Fruit fly (Drosophila melanogaster) whole organism, embryonic: ENCODE measurements around the gene ssh.

Experiments
- CG11247 ChIP-seq: fragments of 200-800 bp; sonication (Bioruptor generic); IDR thresholded peaks from 2 replicates; pipeline ENCODE4 v1.3.6; 2022; ENCODE audit warnings: missing biosample characterization, missing genetic modification characterization
- CG12769 ChIP-seq: fragments of 200-800 bp; sonication (Bioruptor generic); optimal IDR thresholded peaks from 2 replicates; lab custom pipeline; 2019; ENCODE audit warnings: missing biosample characterization, mild to moderate bottlenecking, missing genetic modification characterization, moderate library complexity
- CG13296 ChIP-seq: fragments of 200-800 bp; sonication (Bioruptor generic); optimal IDR thresholded peaks from 3 replicates; lab custom pipeline; 2018; ENCODE audit warnings: missing biosample characterization, mild to moderate bottlenecking, missing genetic modification characterization
- CG15073 ChIP-seq: fragments of 200-800 bp; sonication (Bioruptor generic); optimal IDR thresholded peaks from 2 replicates; lab custom pipeline; 2016; ENCODE audit warnings: missing biosample characterization, missing genetic modification characterization
- CG2202 ChIP-seq: fragments of 200-800 bp; sonication (Bioruptor generic); optimal IDR thresholded peaks from 2 replicates; lab custom pipeline; 2018; ENCODE audit warnings: missing biosample characterization, mild to moderate bottlenecking, missing genetic modification characterization
- CG2875 ChIP-seq: fragments of 200-800 bp; sonication (Bioruptor generic); optimal IDR thresholded peaks from 2 replicates; lab custom pipeline; 2017; ENCODE audit warnings: missing biosample characterization, mild to moderate bottlenecking, missing genetic modification characterization, missing genetic modification reagents
- CG32532 ChIP-seq: fragments of 200-800 bp; sonication (Bioruptor generic); IDR thresholded peaks from 2 replicates; pipeline ENCODE4 v1.3.6; 2022; ENCODE audit warnings: missing biosample characterization, missing genetic modification characterization
- CG3838 ChIP-seq: fragments of 200-800 bp; sonication (Bioruptor generic); optimal IDR thresholded peaks from 3 replicates; lab custom pipeline; 2016; ENCODE audit warnings: missing biosample characterization, missing genetic modification characterization
- CG4328 ChIP-seq: fragments of 200-800 bp; sonication (Bioruptor generic); optimal IDR thresholded peaks from 3 replicates; lab custom pipeline; 2017; ENCODE audit warnings: missing biosample characterization, missing genetic modification reagents, missing genetic modification characterization
- CG4617 ChIP-seq: fragments of 200-800 bp; sonication (Bioruptor generic); optimal IDR thresholded peaks from 3 replicates; lab custom pipeline; 2016; ENCODE audit warnings: missing biosample characterization, missing genetic modification characterization, borderline replicate concordance
- CG6689 ChIP-seq: fragments of 200-800 bp; sonication (Bioruptor generic); IDR thresholded peaks from 2 replicates; pipeline ENCODE4 v1.3.6; 2022; ENCODE audit warnings: missing biosample characterization, missing genetic modification characterization
- CG6854 ChIP-seq: fragments of 200-800 bp; sonication (Bioruptor generic); optimal IDR thresholded peaks from 3 replicates; lab custom pipeline; 2017; ENCODE audit warnings: missing biosample characterization, mild to moderate bottlenecking, missing genetic modification characterization
- CG7928 ChIP-seq: fragments of 200-800 bp; sonication (Bioruptor generic); optimal IDR thresholded peaks from 2 replicates; lab custom pipeline; 2017; ENCODE audit warnings: missing biosample characterization, mild to moderate bottlenecking, missing genetic modification characterization
- CG9727 ChIP-seq: fragments of 200-800 bp; sonication (Bioruptor generic); optimal IDR thresholded peaks from 3 replicates; lab custom pipeline; 2017; ENCODE audit warnings: missing biosample characterization, mild to moderate bottlenecking, missing genetic modification characterization
- Ets97D ChIP-seq: fragments of 200-800 bp; sonication (Bioruptor generic); optimal IDR thresholded peaks from 3 replicates; lab custom pipeline; 2016; ENCODE audit warnings: missing biosample characterization, missing genetic modification characterization
- Gug ChIP-seq: fragments of 200-800 bp; sonication (Bioruptor generic); IDR thresholded peaks from 4 replicates; pipeline ENCODE4 v1.3.6; 2022; ENCODE audit warnings: missing biosample characterization, missing genetic modification characterization
- Kr ChIP-seq: fragments of 200-800 bp; sonication (Bioruptor generic); optimal IDR thresholded peaks from 2 replicates; lab custom pipeline; 2017; ENCODE audit warnings: missing biosample characterization, mild to moderate bottlenecking, missing genetic modification characterization
- MBD-R2 ChIP-seq: fragments of 200-800 bp; sonication (Bioruptor generic); IDR thresholded peaks from 2 replicates; pipeline ENCODE4 v1.3.6; 2022; ENCODE audit warnings: missing biosample characterization, missing genetic modification characterization
- Neu2 ChIP-seq: fragments of 200-800 bp; sonication (Bioruptor generic); optimal IDR thresholded peaks from 3 replicates; lab custom pipeline; 2016; ENCODE audit warnings: missing biosample characterization, missing genetic modification characterization, borderline replicate concordance
- Oli ChIP-seq: fragments of 200-800 bp; sonication (Bioruptor generic); optimal IDR thresholded peaks from 2 replicates; lab custom pipeline; 2018; ENCODE audit warnings: missing biosample characterization, mild to moderate bottlenecking, missing genetic modification characterization, moderate library complexity
- Ptx1 ChIP-seq: fragments of 200-800 bp; sonication (Bioruptor generic); IDR thresholded peaks from 2 replicates; pipeline ENCODE4 v1.3.6; 2022; ENCODE audit warnings: missing biosample characterization, missing genetic modification characterization
- Rx ChIP-seq: fragments of 200-800 bp; sonication (Bioruptor generic); IDR thresholded peaks from 2 replicates; pipeline ENCODE4 v1.3.6; 2022; ENCODE audit warnings: missing biosample characterization, missing genetic modification characterization
- Trl ChIP-seq, 3 experiments: fragments of >200 bp in 2 of 3; fragments of 200-800 bp in 1 of 3; sonication (Bioruptor generic) in 1 of 3; optimal IDR thresholded peaks; 2 replicates in 1 of 3; 3 replicates in 2 of 3; lab custom pipeline; 2016 to 2017; ENCODE audit warnings: missing biosample characterization in 1 of 3, missing genetic modification characterization in 1 of 3
- Xrp1 ChIP-seq: fragments of 200-800 bp; sonication (Bioruptor generic); IDR thresholded peaks from 2 replicates; pipeline ENCODE4 v1.3.6; 2022; ENCODE audit warnings: missing biosample characterization, missing genetic modification characterization
- chif ChIP-seq, 2 experiments: fragments of 200-800 bp; sonication (Bioruptor generic); optimal IDR thresholded peaks; 3 replicates each; lab custom pipeline; 2016; ENCODE audit warnings: missing biosample characterization in 2 of 2, missing genetic modification characterization in 2 of 2
- croc ChIP-seq: fragments of 200-800 bp; sonication (Bioruptor generic); conservative IDR thresholded peaks from 3 replicates; pipeline ENCODE4 v1.3.6; 2022; ENCODE audit warnings: missing biosample characterization, missing genetic modification characterization
- dmrt99B ChIP-seq: fragments of 200-800 bp; sonication (Bioruptor generic); optimal IDR thresholded peaks from 2 replicates; lab custom pipeline; 2018; ENCODE audit warnings: missing biosample characterization, mild to moderate bottlenecking, missing genetic modification characterization, moderate library complexity
- fd64A ChIP-seq: fragments of 200-800 bp; sonication (Bioruptor generic); optimal IDR thresholded peaks from 3 replicates; lab custom pipeline; 2018; ENCODE audit warnings: missing biosample characterization, mild to moderate bottlenecking, missing genetic modification characterization
- gsb ChIP-seq: fragments of 200-800 bp; sonication (Bioruptor generic); IDR thresholded peaks from 2 replicates; pipeline ENCODE4 v1.3.6; 2022; ENCODE audit warnings: missing biosample characterization, missing genetic modification characterization
- her ChIP-seq: fragments of 200-800 bp; sonication (Bioruptor generic); optimal IDR thresholded peaks from 2 replicates; lab custom pipeline; 2016; ENCODE audit warnings: missing biosample characterization, missing genetic modification characterization
- hth ChIP-seq: fragments of >200 bp; optimal IDR thresholded peaks from 2 replicates; lab custom pipeline; 2017; ENCODE audit warnings: inconsistent platforms
- kni ChIP-seq: fragments of 200-800 bp; sonication (Bioruptor generic); optimal IDR thresholded peaks from 3 replicates; lab custom pipeline; 2017; ENCODE audit warnings: mild to moderate bottlenecking, missing biosample characterization, missing genetic modification reagents, missing genetic modification characterization
- lola ChIP-seq, 3 experiments: fragments of >200 bp in 2 of 3; fragments of 200-800 bp in 1 of 3; sonication (Bioruptor generic) in 1 of 3; optimal IDR thresholded peaks; 2 replicates each; lab custom pipeline; 2017 to 2019; ENCODE audit warnings: missing biosample characterization in 3 of 3, missing genetic modification characterization in 3 of 3, mild to moderate bottlenecking in 1 of 3, moderate library complexity in 1 of 3
- pan ChIP-seq, 4 experiments: fragments of >200 bp in 3 of 4; fragments of 200-800 bp in 1 of 4; sonication (Bioruptor generic) in 1 of 4; optimal IDR thresholded peaks in 3 of 4; IDR thresholded peaks in 1 of 4; 2 replicates each; pipeline versions ENCODE4 v1.3.6 to Lab custom; 2017 to 2022; ENCODE audit warnings: missing biosample characterization in 2 of 4, missing genetic modification characterization in 2 of 4, mixed read lengths in 1 of 4
- sima ChIP-seq: fragments of 200-800 bp; sonication (Bioruptor generic); optimal IDR thresholded peaks from 2 replicates; lab custom pipeline; 2016; ENCODE audit warnings: missing biosample characterization, missing genetic modification characterization
- tin ChIP-seq: fragments of 200-800 bp; sonication (Bioruptor generic); optimal IDR thresholded peaks from 3 replicates; lab custom pipeline; 2016; ENCODE audit warnings: missing biosample characterization, missing genetic modification characterization
- zfh1 ChIP-seq: fragments of 200-800 bp; sonication (Bioruptor generic); IDR thresholded peaks from 3 replicates; pipeline ENCODE4 v1.3.6; 2022; ENCODE audit warnings: missing biosample characterization, missing genetic modification characterization
- zfh2 ChIP-seq: fragments of 200-800 bp; sonication (Bioruptor generic); optimal IDR thresholded peaks from 2 replicates; lab custom pipeline; 2016; ENCODE audit warnings: missing biosample characterization, missing genetic modification characterization

ssh gene

dm6 chr3R:24905959-24906634 lies 38.7 kb downstream of the ssh start, which contains the start of gene CG13643 (continued):
- TF ChIP-seq CG7928 (GFP tag; lab: Kevin White, UChicago) = no peak
- no peak for TF ChIP-seq zfh2
- TF ChIP-seq Rx = no peak
- no peak for TF ChIP-seq CG6854
- TF ChIP-seq Xrp1 (GFP tag; lab: Robert Waterston, UW) = no peak
- TF ChIP-seq MBD-R2 (GFP tag; lab: Robert Waterston, UW) = no peak
- TF ChIP-seq her = no peak
- no peak for TF ChIP-seq croc (GFP tag; lab: Robert Waterston, UW)
- no peak for TF ChIP-seq hth (lab: Kevin White, UChicago)
- TF ChIP-seq kni (GFP tag; lab: Kevin White, UChicago) = no peak
- no peak for TF ChIP-seq Trl (optimal IDR thresholded peaks at IDR 0.05; lab: Kevin White, UChicago)
- TF ChIP-seq Trl (GFP tag; optimal IDR thresholded peaks at IDR 0.05; lab: Kevin White, UChicago) = no peak
- no peak for TF ChIP-seq lola (GFP tag; optimal IDR thresholded peaks at IDR 0.05; lab: Kevin White, UChicago)
- no peak for TF ChIP-seq Ptx1 (GFP tag; lab: Robert Waterston, UW)
- TF ChIP-seq Ets97D (GFP tag; lab: Kevin White, UChicago) = no peak
- no peak for TF ChIP-seq Kr (GFP tag; lab: Kevin White, UChicago)
- TF ChIP-seq Neu2 (GFP tag; lab: Kevin White, UChicago) = no peak
- no peak for TF ChIP-seq Gug (GFP tag; lab: Robert Waterston, UW)
- peak; percentile 33 for TF ChIP-seq Oli (tag; lab: Kevin White, UChicago)
- no peak for TF ChIP-seq fd64A (GFP tag; lab: Kevin White, UChicago)
- no peak for TF ChIP-seq sima (GFP tag; lab: Kevin White, UChicago)
- TF ChIP-seq CG6689 = 0 out of 2 replicates have a peak, but pooled peaks have one; percentile 13
- no peak for TF ChIP-seq dmrt99B (tag; lab: Kevin White, UChicago)
- no peak for TF ChIP-seq CG11247
- no peak for TF ChIP-seq CG2202 (tag; lab: Kevin White, UChicago)
- no peak for TF ChIP-seq CG3838 (GFP tag; lab: Kevin White, UChicago)
- no peak for TF ChIP-seq tin (GFP tag; lab: Kevin White, UChicago)
- TF ChIP-seq gsb = no peak
- no peak for TF ChIP-seq zfh1
- no peak for TF ChIP-seq pan (optimal IDR thresholded peaks at IDR 0.05; lab: Kevin White, UChicago)
- no peak for TF ChIP-seq pan (GFP tag; optimal IDR thresholded peaks at IDR 0.05 in 1 of 2, IDR thresholded peaks at IDR 0.05 in 1 of 2)
- no peak for TF ChIP-seq CG12769
- no peak for TF ChIP-seq CG13296
- no peak for TF ChIP-seq CG15073
- TF ChIP-seq chif (GFP tag; optimal IDR thresholded peaks at IDR 0.05; lab: Kevin White, UChicago) = no peak
- peak; percentile 13 for TF ChIP-seq CG9727 (GFP tag; lab: Kevin White, UChicago)

dm6 chr3R:24900816-24901215 lies 43.9 kb downstream of the ssh start, which contains the start of gene CG10845:
Gene CG10845 (plus strand): TSS chr3R:24901116.
- TF ChIP-seq CG2875 (no peak), CG32532 (GFP tag; lab: Robert Waterston, UW) (no peak), CG4617 (GFP tag; lab: Kevin White, UChicago) (no peak), CG4328 (GFP tag; lab: Kevin White, UChicago) (no peak)
